Fruit fly (Drosophila melanogaster): Measurements from ENCODE around the gene Keap1.

DNA sequence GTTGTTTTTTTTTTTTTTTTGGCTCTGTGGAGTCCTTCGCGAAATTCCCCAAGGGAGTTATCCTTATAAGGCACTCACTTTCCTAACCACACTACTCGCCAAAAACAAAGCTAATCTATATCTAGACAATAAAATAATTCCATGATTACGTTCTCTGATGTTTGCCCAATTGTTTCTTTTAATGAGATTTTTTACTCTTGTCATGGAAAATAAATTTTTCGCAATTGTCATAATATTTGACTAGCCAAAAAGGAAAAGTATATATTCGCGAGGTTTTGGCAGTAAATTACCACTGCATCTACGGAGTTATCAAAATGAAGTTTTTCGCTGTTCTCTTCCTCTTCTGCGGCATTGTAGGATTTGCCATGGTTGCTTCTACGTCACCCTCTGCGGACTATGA is 40.4 kb upstream of the Keap1 start, which contains the start of gene CG34278:
- TF ChIP-seq Clk (GFP tag; optimal IDR thresholded peaks at IDR 0.05) (no peak), toe (GFP tag; optimal IDR thresholded peaks at IDR 0.05) (no peak), CG14711 (tag; optimal IDR thresholded peaks at IDR 0.05) (no peak), kay (GFP tag; ENCODE audit: borderline replicate concordance) (no peak), CG7045 (GFP tag; optimal IDR thresholded peaks at IDR 0.05) (no peak), CG12768 (GFP tag; optimal IDR thresholded peaks at IDR 0.05) (no peak), pad (GFP tag; optimal IDR thresholded peaks at IDR 0.05) (no peak), cnc (optimal IDR thresholded peaks at IDR 0.05) (no peak), CG5204 (GFP tag; optimal IDR thresholded peaks at IDR 0.05) (no peak), Mnt (GFP tag; optimal IDR thresholded peaks at IDR 0.05) (no peak), CG7101 (tag; optimal IDR thresholded peaks at IDR 0.05) (no peak)

Measured in whole organism, adult.